Fruit fly (Drosophila melanogaster) whole organism: ENCODE data around the gene B52.

Source experiments
- CG8478 ChIP-seq: fragments of >200 bp; optimal IDR thresholded peaks from 2 replicates; lab custom pipeline; 2018; ENCODE audit warnings: inconsistent platforms
- Dll ChIP-seq: fragments of >200 bp; optimal IDR thresholded peaks from 2 replicates; lab custom pipeline; 2017
- EcR ChIP-seq, 2 experiments: fragments of >200 bp; optimal IDR thresholded peaks; 2 replicates each; lab custom pipeline; 2017; ENCODE audit warnings: missing biosample characterization in 2 of 2, missing genetic modification characterization in 2 of 2, missing genetic modification reagents in 2 of 2
- pan ChIP-seq: fragments of >200 bp; optimal IDR thresholded peaks from 2 replicates; lab custom pipeline; 2017
- psq ChIP-seq: fragments of >200 bp; optimal IDR thresholded peaks from 2 replicates; lab custom pipeline; 2017
- usp ChIP-seq: fragments of >200 bp; optimal IDR thresholded peaks from 2 replicates; lab custom pipeline; 2017; ENCODE audit warnings: missing biosample characterization, missing genetic modification characterization, mixed read lengths

B52 gene

dm6 chr3R:13711735-13712134 is 50.6 kb downstream of the B52 start, which contains the start of the genes primo-1 and primo-2:
primo-1 (minus strand) TSS chr3R:13711835.
primo-2 (minus strand) TSS chr3R:13711835.
- TF ChIP-seq CG8478 (lab: Kevin White, UChicago) (no peak), usp (no peak), psq (no peak), Dll (lab: Kevin White, UChicago) (no peak), pan (lab: Kevin White, UChicago) (no peak), EcR (GFP tag; optimal IDR thresholded peaks at IDR 0.05; lab: Kevin White, UChicago) (no peak)

- TF ChIP-seq usp, result no peak
- no peak for TF ChIP-seq pan (lab: Kevin White, UChicago)
- TF ChIP-seq EcR (GFP tag; optimal IDR thresholded peaks at IDR 0.05; lab: Kevin White, UChicago), result no peak
- no peak for TF ChIP-seq Dll (lab: Kevin White, UChicago)
- TF ChIP-seq CG8478 (lab: Kevin White, UChicago), result no peak
- no peak for TF ChIP-seq psq
Measured at dm6 chr3R:13713541-13713940, 52.4 kb downstream of the B52 start.

dm6 chr3R:13713984-13714532 is 52.9 kb downstream of the B52 start:
- TF ChIP-seq pan (lab: Kevin White, UChicago) (no peak), CG8478 (lab: Kevin White, UChicago) (no peak), psq (no peak), EcR (GFP tag; optimal IDR thresholded peaks at IDR 0.05; lab: Kevin White, UChicago) (no peak), Dll (lab: Kevin White, UChicago) (no peak), usp (no peak)

- no peak for TF ChIP-seq CG8478 (lab: Kevin White, UChicago)
- no peak for TF ChIP-seq Dll (lab: Kevin White, UChicago)
- TF ChIP-seq usp, result no peak
- no peak for TF ChIP-seq psq
- TF ChIP-seq EcR (GFP tag; optimal IDR thresholded peaks at IDR 0.05; lab: Kevin White, UChicago), result no peak
- TF ChIP-seq pan (lab: Kevin White, UChicago), result no peak
Measured at dm6 chr3R:13715012-13715673, 54.0 kb downstream of the B52 start, which contains the start of gene kmr. kmr (plus strand) TSS chr3R:13715207.

- TF ChIP-seq EcR (GFP tag; optimal IDR thresholded peaks at IDR 0.05; lab: Kevin White, UChicago) (no peak), usp (no peak), CG8478 (lab: Kevin White, UChicago) (no peak), psq (no peak), pan (lab: Kevin White, UChicago) (no peak), Dll (lab: Kevin White, UChicago) (no peak)
Measured at dm6 chr3R:13715674-13716454, 54.8 kb downstream of the B52 start.
